Fruit fly (Drosophila melanogaster): Measurements from ENCODE around the gene CG3862.

DNA sequence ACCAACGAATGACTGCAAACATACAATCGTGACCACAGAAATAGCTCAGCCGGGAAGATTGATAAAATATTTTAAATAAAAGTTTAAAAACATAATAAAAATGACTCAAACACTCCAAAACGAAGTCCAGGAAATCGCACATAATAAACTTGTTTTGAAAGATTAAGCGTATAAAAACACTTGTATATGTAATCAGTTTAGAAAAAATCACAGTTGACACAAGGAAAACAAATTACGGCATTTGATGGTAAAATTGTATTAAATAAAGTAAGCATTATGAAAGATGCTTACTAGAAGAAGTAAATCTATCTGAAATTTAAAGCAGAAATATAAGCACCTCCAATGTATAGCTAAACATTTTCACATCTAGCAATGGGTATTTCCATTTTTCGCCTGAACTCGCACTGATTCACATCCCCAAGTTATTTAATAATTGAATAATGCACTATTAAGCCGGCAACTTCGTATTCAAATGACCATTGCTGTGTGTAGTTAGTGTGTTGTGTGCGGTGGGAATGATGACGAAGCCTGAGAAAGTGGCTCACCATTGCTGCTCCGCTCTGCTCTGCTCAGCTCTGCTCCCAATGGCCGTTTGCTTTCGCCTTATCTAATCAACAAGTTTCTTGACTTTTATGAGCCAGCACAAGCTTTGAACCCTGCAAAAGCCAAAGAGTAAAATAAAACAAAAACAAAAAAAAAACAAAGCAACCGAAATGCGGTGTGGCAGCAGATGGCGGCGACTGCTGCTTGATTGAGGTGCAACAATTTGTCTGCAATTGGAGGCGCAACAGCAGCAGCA, 21.7 kb upstream of the CG3862 start:
- TF ChIP-seq EcR (GFP tag; optimal IDR thresholded peaks at IDR 0.05) (no peak), CG13204 (GFP tag; optimal IDR thresholded peaks at IDR 0.05) (no peak), CG32121 (GFP tag; IDR thresholded peaks at IDR 0.05) (no peak), fd96Ca (GFP tag; IDR thresholded peaks at IDR 0.05) (no peak), Ets98B (GFP tag; IDR thresholded peaks at IDR 0.05) (no peak; the same call in 1 of the 2 replicates), CG8159 (tag; optimal IDR thresholded peaks at IDR 0.05) (peak; percentile 49), Snoo (tag; optimal IDR thresholded peaks at IDR 0.05) (peak; percentile 28)

All from whole organism, pupa.